Fruit fly (Drosophila melanogaster) whole organism, embryonic: Measurements from ENCODE around the gene CG33191.

Source experiments
- B-H2 ChIP-seq: fragments of 200-800 bp; sonication (Bioruptor generic); optimal IDR thresholded peaks from 2 replicates; lab custom pipeline; 2018; ENCODE audit warnings: missing biosample characterization, mild to moderate bottlenecking, missing genetic modification characterization
- Bteb2 ChIP-seq: fragments of 200-800 bp; sonication (Bioruptor generic); optimal IDR thresholded peaks from 2 replicates; lab custom pipeline; 2016; ENCODE audit warnings: missing biosample characterization, missing genetic modification characterization
- CG10431 ChIP-seq: fragments of 200-800 bp; sonication (Bioruptor generic); optimal IDR thresholded peaks from 3 replicates; lab custom pipeline; 2018; ENCODE audit warnings: missing biosample characterization, mild to moderate bottlenecking, missing genetic modification characterization
- CG12236 ChIP-seq: fragments of 200-800 bp; sonication (Bioruptor generic); optimal IDR thresholded peaks from 2 replicates; lab custom pipeline; 2016; ENCODE audit warnings: missing biosample characterization, missing genetic modification characterization
- CG13424 ChIP-seq: fragments of 200-800 bp; sonication (Bioruptor generic); optimal IDR thresholded peaks from 2 replicates; lab custom pipeline; 2019; ENCODE audit warnings: missing biosample characterization, mild to moderate bottlenecking, missing genetic modification characterization, moderate library complexity
- CG13775 ChIP-seq: fragments of 200-800 bp; sonication (Bioruptor generic); optimal IDR thresholded peaks from 3 replicates; lab custom pipeline; 2017; ENCODE audit warnings: missing biosample characterization, mild to moderate bottlenecking, missing genetic modification characterization
- CG2120 ChIP-seq: fragments of 200-800 bp; sonication (Bioruptor generic); optimal IDR thresholded peaks from 3 replicates; lab custom pipeline; 2016; ENCODE audit warnings: missing biosample characterization, missing genetic modification characterization
- CG2199 ChIP-seq: fragments of 200-800 bp; sonication (Bioruptor generic); IDR thresholded peaks from 3 replicates; pipeline ENCODE4 v1.3.6; 2022; ENCODE audit warnings: missing biosample characterization, missing genetic modification characterization
- CG30020 ChIP-seq: fragments of 200-800 bp; optimal IDR thresholded peaks from 2 replicates; lab custom pipeline; 2019; ENCODE audit warnings: missing biosample characterization, mild to moderate bottlenecking, missing genetic modification characterization, moderate library complexity
- CG3163 ChIP-seq: fragments of 200-800 bp; sonication (Bioruptor generic); optimal IDR thresholded peaks from 3 replicates; lab custom pipeline; 2016; ENCODE audit warnings: missing biosample characterization, missing genetic modification characterization
- CG33213 ChIP-seq: fragments of 200-800 bp; sonication (Bioruptor generic); optimal IDR thresholded peaks from 3 replicates; lab custom pipeline; 2016; ENCODE audit warnings: missing biosample characterization, missing genetic modification characterization
- CG8944 ChIP-seq: fragments of 200-800 bp; sonication (Bioruptor generic); optimal IDR thresholded peaks from 3 replicates; lab custom pipeline; 2016; ENCODE audit warnings: missing biosample characterization, missing genetic modification characterization
- CG9215 ChIP-seq: fragments of 200-800 bp; sonication (Bioruptor generic); IDR thresholded peaks from 2 replicates; pipeline ENCODE4 v1.3.6; 2022; ENCODE audit warnings: missing biosample characterization, missing genetic modification characterization
- CG9876 ChIP-seq: fragments of 200-800 bp; sonication (Bioruptor generic); optimal IDR thresholded peaks from 2 replicates; lab custom pipeline; 2016; ENCODE audit warnings: missing biosample characterization, missing genetic modification characterization
- CG9932 ChIP-seq: fragments of 200-800 bp; sonication (Bioruptor generic); IDR thresholded peaks from 2 replicates; pipeline ENCODE4 v1.3.6; 2022; ENCODE audit warnings: missing biosample characterization, missing genetic modification characterization
- CHES-1-like ChIP-seq: fragments of 200-800 bp; sonication (Bioruptor generic); optimal IDR thresholded peaks from 2 replicates; lab custom pipeline; 2016; ENCODE audit warnings: missing biosample characterization, missing genetic modification characterization
- D ChIP-seq, 2 experiments: fragments of 200-800 bp in 1 of 2; fragments of >200 bp in 1 of 2; sonication (Bioruptor generic) in 1 of 2; optimal IDR thresholded peaks; 2 replicates in 1 of 2; 3 replicates in 1 of 2; lab custom pipeline; 2017; ENCODE audit warnings: mild to moderate bottlenecking in 1 of 2, missing biosample characterization in 1 of 2, missing genetic modification characterization in 1 of 2, missing genetic modification reagents in 1 of 2
- Doc3 ChIP-seq: fragments of 200-800 bp; sonication (Bioruptor generic); IDR thresholded peaks from 3 replicates; pipeline ENCODE4 v1.3.6; 2022; ENCODE audit warnings: missing biosample characterization, missing genetic modification characterization; ENCODE audit not compliant: partially characterized antibody
- Ets65A ChIP-seq: fragments of 200-800 bp; sonication (Bioruptor generic); peaks from one replicate; lab custom pipeline; 2016; ENCODE audit warnings: missing biosample characterization, missing genetic modification characterization
- Gug ChIP-seq: fragments of 200-800 bp; sonication (Bioruptor generic); IDR thresholded peaks from 4 replicates; pipeline ENCODE4 v1.3.6; 2022; ENCODE audit warnings: missing biosample characterization, missing genetic modification characterization
- HLH3B ChIP-seq: fragments of 200-800 bp; sonication (Bioruptor generic); IDR thresholded peaks from 2 replicates; pipeline ENCODE4 v1.3.6; 2022; ENCODE audit warnings: missing biosample characterization, missing genetic modification characterization
- Kr ChIP-seq: fragments of 200-800 bp; sonication (Bioruptor generic); optimal IDR thresholded peaks from 2 replicates; lab custom pipeline; 2017; ENCODE audit warnings: missing biosample characterization, mild to moderate bottlenecking, missing genetic modification characterization
- ara ChIP-seq: fragments of 200-800 bp; sonication (Bioruptor generic); IDR thresholded peaks from 2 replicates; pipeline ENCODE4 v1.3.6; 2022; ENCODE audit warnings: missing biosample characterization, missing genetic modification characterization
- ase ChIP-seq: fragments of 200-800 bp; sonication (Bioruptor generic); IDR thresholded peaks from 3 replicates; pipeline ENCODE4 v1.3.6; 2022; ENCODE audit warnings: missing biosample characterization, missing genetic modification characterization
- az2 ChIP-seq: fragments of 200-800 bp; sonication (Bioruptor generic); optimal IDR thresholded peaks from 3 replicates; lab custom pipeline; 2016; ENCODE audit warnings: missing biosample characterization, missing genetic modification characterization
- bab2 ChIP-seq: fragments of 200-800 bp; sonication (Bioruptor generic); optimal IDR thresholded peaks from 2 replicates; lab custom pipeline; 2016; ENCODE audit warnings: missing biosample characterization, missing genetic modification characterization
- bbx ChIP-seq: fragments of 200-800 bp; sonication (Bioruptor generic); IDR thresholded peaks from 2 replicates; pipeline ENCODE4 v1.3.6; 2022; ENCODE audit warnings: missing biosample characterization, missing genetic modification characterization; ENCODE audit not compliant: partially characterized antibody
- bigmax ChIP-seq: fragments of 200-800 bp; sonication (Bioruptor generic); optimal IDR thresholded peaks from 2 replicates; lab custom pipeline; 2018; ENCODE audit warnings: missing biosample characterization, mild to moderate bottlenecking, missing genetic modification characterization
- chif ChIP-seq, 2 experiments: fragments of 200-800 bp; sonication (Bioruptor generic); optimal IDR thresholded peaks; 3 replicates each; lab custom pipeline; 2016; ENCODE audit warnings: missing biosample characterization in 2 of 2, missing genetic modification characterization in 2 of 2
- crol ChIP-seq: fragments of 200-800 bp; sonication (Bioruptor generic); IDR thresholded peaks from 2 replicates; pipeline ENCODE4 v1.3.6; 2022; ENCODE audit warnings: missing biosample characterization, missing genetic modification characterization
- fd96Cb ChIP-seq: fragments of 200-800 bp; sonication (Bioruptor generic); optimal IDR thresholded peaks from 2 replicates; lab custom pipeline; 2018; ENCODE audit warnings: missing biosample characterization, mild to moderate bottlenecking, missing genetic modification characterization, moderate library complexity
- gfzf ChIP-seq: fragments of 200-800 bp; sonication (Bioruptor generic); optimal IDR thresholded peaks from 2 replicates; lab custom pipeline; 2016; ENCODE audit warnings: missing biosample characterization, mild to moderate bottlenecking, missing genetic modification characterization, moderate library complexity
- inv ChIP-seq: fragments of 200-800 bp; sonication (Bioruptor generic); IDR thresholded peaks from 2 replicates; pipeline ENCODE4 v1.3.6; 2022; ENCODE audit warnings: missing biosample characterization, missing genetic modification characterization; ENCODE audit not compliant: partially characterized antibody
- lbe ChIP-seq: fragments of 200-800 bp; sonication (Bioruptor generic); optimal IDR thresholded peaks from 2 replicates; lab custom pipeline; 2016; ENCODE audit warnings: missing biosample characterization, mild to moderate bottlenecking, missing genetic modification characterization
- mirr ChIP-seq: fragments of 200-800 bp; sonication (Bioruptor generic); optimal IDR thresholded peaks from 3 replicates; lab custom pipeline; 2018; ENCODE audit warnings: missing biosample characterization, mild to moderate bottlenecking, missing genetic modification characterization
- peb ChIP-seq: fragments of 200-800 bp; sonication (Bioruptor generic); IDR thresholded peaks from 2 replicates; pipeline ENCODE4 v1.3.6; 2022; ENCODE audit warnings: missing biosample characterization, missing genetic modification characterization
- pnt ChIP-seq: fragments of 200-800 bp; sonication (Bioruptor generic); optimal IDR thresholded peaks from 3 replicates; lab custom pipeline; 2016; ENCODE audit warnings: missing biosample characterization, missing genetic modification characterization
- prd ChIP-seq, 3 experiments: fragments of >200 bp in 2 of 3; fragments of 200-800 bp in 1 of 3; sonication (Bioruptor generic) in 1 of 3; optimal IDR thresholded peaks in 2 of 3; IDR thresholded peaks in 1 of 3; 2 replicates in 2 of 3; 3 replicates in 1 of 3; pipeline versions ENCODE4 v1.3.6 to Lab custom; 2017 to 2022; ENCODE audit warnings: missing biosample characterization in 1 of 3, missing genetic modification characterization in 1 of 3
- psq ChIP-seq: fragments of 200-800 bp; sonication (Bioruptor generic); optimal IDR thresholded peaks from 2 replicates; lab custom pipeline; 2017; ENCODE audit warnings: missing biosample characterization, missing genetic modification characterization
- ranshi ChIP-seq: fragments of 200-800 bp; sonication (Bioruptor generic); IDR thresholded peaks from 2 replicates; pipeline ENCODE4 v1.3.6; 2022; ENCODE audit warnings: missing biosample characterization, missing genetic modification characterization
- row ChIP-seq: fragments of 200-800 bp; sonication (Bioruptor generic); IDR thresholded peaks from 3 replicates; pipeline ENCODE4 v1.3.6; 2022; ENCODE audit warnings: missing biosample characterization, missing genetic modification characterization
- sd ChIP-seq: fragments of 200-800 bp; sonication (Bioruptor generic); optimal IDR thresholded peaks from 3 replicates; lab custom pipeline; 2018; ENCODE audit warnings: missing biosample characterization, mild to moderate bottlenecking, missing genetic modification characterization, moderate library complexity
- sens ChIP-seq: fragments of 200-800 bp; sonication (Bioruptor generic); peaks from one replicate; lab custom pipeline; 2016; ENCODE audit warnings: missing biosample characterization, missing genetic modification characterization
- slou ChIP-seq: fragments of 200-800 bp; sonication (Bioruptor generic); optimal IDR thresholded peaks from 3 replicates; lab custom pipeline; 2016; ENCODE audit warnings: missing biosample characterization, missing genetic modification characterization
- toy ChIP-seq: fragments of 200-800 bp; sonication (Bioruptor generic); IDR thresholded peaks from 2 replicates; pipeline ENCODE4 v1.3.6; 2022; ENCODE audit warnings: missing biosample characterization, missing genetic modification characterization
- ttk ChIP-seq: fragments of 200-800 bp; sonication (Bioruptor generic); IDR thresholded peaks from 2 replicates; pipeline ENCODE4 v2.1.2; 2022; ENCODE audit warnings: missing biosample characterization, missing genetic modification characterization
- tx ChIP-seq: fragments of 200-800 bp; sonication (Bioruptor generic); optimal IDR thresholded peaks from 2 replicates; lab custom pipeline; 2016; ENCODE audit warnings: missing biosample characterization, missing genetic modification characterization
- vfl ChIP-seq: fragments of 200-800 bp; sonication (Bioruptor generic); optimal IDR thresholded peaks from 2 replicates; lab custom pipeline; 2016; ENCODE audit warnings: missing biosample characterization, missing genetic modification characterization
- vvl ChIP-seq: fragments of 200-800 bp; sonication (Bioruptor generic); IDR thresholded peaks from 2 replicates; pipeline ENCODE4 v1.3.6; 2022; ENCODE audit warnings: missing biosample characterization, missing genetic modification characterization
- wor ChIP-seq: fragments of 200-800 bp; sonication (Bioruptor generic); IDR thresholded peaks from 2 replicates; pipeline ENCODE4 v1.3.6; 2022; ENCODE audit warnings: missing biosample characterization, missing genetic modification characterization

CG33191 gene

dm6 chr3R:8807831-8808517, 28.3 kb upstream of the CG33191 start (continued):
- TF ChIP-seq wor (GFP tag; lab: Robert Waterston, UW) (no peak), Ets65A (no peak), inv (no peak), CG3163 (GFP tag; lab: Kevin White, UChicago) (no peak), CG8944 (GFP tag; lab: Kevin White, UChicago) (no peak), chif (GFP tag; optimal IDR thresholded peaks at IDR 0.05; lab: Kevin White, UChicago) (no peak), gfzf (GFP tag; lab: Kevin White, UChicago) (no peak), CG9876 (GFP tag; lab: Kevin White, UChicago) (no peak), ranshi (GFP tag; lab: Robert Waterston, UW) (no peak), bbx (peak; percentile 47), vvl (GFP tag; lab: Robert Waterston, UW) (peak; percentile 49; the same call in 1 of the 2 replicates), Bteb2 (GFP tag; lab: Kevin White, UChicago) (no peak), crol (GFP tag; lab: Robert Waterston, UW) (peak; percentile 19; the same call in 1 of the 2 replicates), bab2 (GFP tag; lab: Kevin White, UChicago) (no peak), B-H2 (GFP tag; lab: Kevin White, UChicago) (peak; percentile 49), mirr (peak; percentile 47), prd (optimal IDR thresholded peaks at IDR 0.05; lab: Kevin White, UChicago) (no peak), prd (GFP tag; IDR thresholded peaks at IDR 0.05; lab: Robert Waterston, UW) (no peak), CHES-1-like (no peak), row (GFP tag; lab: Robert Waterston, UW) (no peak), CG33213 (GFP tag; lab: Kevin White, UChicago) (no peak), D (optimal IDR thresholded peaks at IDR 0.05; lab: Kevin White, UChicago) (peak; percentile 30), D (GFP tag; optimal IDR thresholded peaks at IDR 0.05; lab: Kevin White, UChicago) (no peak), CG2120 (GFP tag; lab: Kevin White, UChicago) (no peak), Doc3 (GFP tag; lab: Robert Waterston, UW) (no peak), HLH3B (no peak), CG9215 (GFP tag; lab: Robert Waterston, UW) (no peak), CG9932 (GFP tag; lab: Robert Waterston, UW) (peak; percentile 25; the same call in 1 of the 2 replicates), CG10431 (no peak), sd (peak; percentile 13), lbe (GFP tag; lab: Kevin White, UChicago) (no peak), ase (no peak), az2 (GFP tag; lab: Kevin White, UChicago) (no peak), fd96Cb (no peak), bigmax (GFP tag; lab: Kevin White, UChicago) (no peak), psq (GFP tag; lab: Kevin White, UChicago) (no peak), tx (GFP tag; lab: Kevin White, UChicago) (no peak), vfl (GFP tag; lab: Kevin White, UChicago) (no peak), slou (no peak), CG30020 (no peak), CG13775 (GFP tag; lab: Kevin White, UChicago) (no peak), CG2199 (GFP tag; lab: Robert Waterston, UW) (peak; percentile 63; the same call in 1 of the 3 replicates), CG13424 (tag; lab: Kevin White, UChicago) (no peak), CG12236 (GFP tag; lab: Kevin White, UChicago) (no peak), sens (GFP tag; lab: Kevin White, UChicago) (peak; percentile 75), peb (GFP tag; lab: Robert Waterston, UW) (no peak), Gug (GFP tag; lab: Robert Waterston, UW) (no peak), ara (0 out of 2 replicates have a peak, but pooled peaks have one; percentile 10), ttk (GFP tag; lab: Robert Waterston, UW) (no peak; the same call in 1 of the 2 replicates), Kr (GFP tag; lab: Kevin White, UChicago) (peak; percentile 98), toy (GFP tag; lab: Robert Waterston, UW) (no peak), pnt (GFP tag; lab: Kevin White, UChicago) (no peak)
